Worm (Caenorhabditis elegans): ENCODE measurements around the gene pals-20.
"Not testable (repeated sequence)": the region's sequence is repeated elsewhere in the genome, so short reads cannot be mapped to it uniquely, and the experiment has no call there.

DNA sequence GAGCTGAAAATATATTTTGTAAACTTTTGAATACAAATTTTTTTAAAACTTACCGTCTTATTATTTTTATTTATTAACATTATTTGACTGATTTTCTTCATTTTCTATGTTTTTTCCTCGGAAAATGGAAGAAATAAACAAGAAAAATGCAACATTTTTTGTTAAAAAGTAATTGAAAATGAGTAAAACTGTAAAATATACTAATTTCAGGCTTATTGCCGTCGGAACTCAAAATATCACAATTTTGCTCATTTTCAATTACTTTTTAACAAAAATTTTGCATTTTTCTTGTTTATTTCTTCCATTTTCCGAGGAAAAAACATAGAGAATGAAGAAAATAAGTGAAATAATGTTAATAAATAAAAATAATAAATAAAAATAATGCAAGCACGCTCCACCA, 12.6 kb downstream of the pals-20 start, which contains the start of gene Y82E9BR.10:
- not testable (repeated sequence) for TF ChIP-seq ztf-11 (tag; optimal IDR thresholded peaks at IDR 0.05); mdl-1 (tag; optimal IDR thresholded peaks at IDR 0.05); lin-13 (GFP tag; optimal IDR thresholded peaks at IDR 0.05); unc-62 (GFP tag; optimal IDR thresholded peaks at IDR 0.05); ztf-4 (tag; optimal IDR thresholded peaks at IDR 0.05); rnt-1 (tag; optimal IDR thresholded peaks at IDR 0.05); ceh-82 (tag; optimal IDR thresholded peaks at IDR 0.05); dpl-1 (GFP tag; optimal IDR thresholded peaks at IDR 0.05); nhr-28 (tag; optimal IDR thresholded peaks at IDR 0.05); fos-1 (tag; optimal IDR thresholded peaks at IDR 0.05); lir-3 (tag; optimal IDR thresholded peaks at IDR 0.05; ENCODE audit: poor library complexity)

All from whole organism, L1 larva.